Worm (Caenorhabditis elegans) whole organism, L4 larva: ENCODE results near the gene F31F7.1.

ENCODE experiments used
- ama-1 ChIP-seq: fragments of 150-350 bp; optimal IDR thresholded peaks from 2 replicates; lab custom pipeline; 2014; ENCODE audit warnings: inconsistent platforms, mixed read lengths
- ceh-82 ChIP-seq: sonication (generic microtip); optimal IDR thresholded peaks from 2 replicates; lab custom pipeline; 2017; ENCODE audit warnings: missing biosample characterization, missing genetic modification characterization
- daf-12 ChIP-seq: fragments of 150-350 bp; optimal IDR thresholded peaks from 2 replicates; lab custom pipeline; 2014; ENCODE audit warnings: missing biosample characterization, missing genetic modification reagents, missing genetic modification characterization
- dmd-6 ChIP-seq: fragments of 200-800 bp; sonication (Bioruptor generic); IDR thresholded peaks from 2 replicates; pipeline ENCODE4 v1.3.6; 2022; ENCODE audit warnings: missing genetic modification reagents, missing genetic modification characterization, missing compliant biosample characterization
- duxl-1 ChIP-seq: sonication (generic microtip); optimal IDR thresholded peaks from 2 replicates; lab custom pipeline; 2016; ENCODE audit warnings: mild to moderate bottlenecking, missing genetic modification characterization, moderate library complexity, missing compliant biosample characterization; ENCODE audit not compliant: poor library complexity
- dve-1 ChIP-seq: sonication (generic microtip); optimal IDR thresholded peaks from 2 replicates; lab custom pipeline; 2017; ENCODE audit warnings: antibody characterized with exemption, mild to moderate bottlenecking, missing genetic modification characterization, missing compliant biosample characterization; ENCODE audit not compliant: insufficient read depth
- hmg-1.1 ChIP-seq: fragments of 200-800 bp; sonication (Bioruptor generic); IDR thresholded peaks from 2 replicates; pipeline ENCODE4 v1.3.6; 2022; ENCODE audit warnings: missing genetic modification reagents, missing genetic modification characterization, missing compliant biosample characterization
- lim-7 ChIP-seq: fragments of 200-800 bp; sonication (Bioruptor generic); IDR thresholded peaks from 2 replicates; pipeline ENCODE4 v1.3.6; 2022; ENCODE audit warnings: missing genetic modification characterization, missing compliant biosample characterization
- lsy-2 ChIP-seq, 2 experiments: fragments of 150-350 bp in 1 of 2; sonication (generic microtip) in 1 of 2; optimal IDR thresholded peaks; 2 replicates each; lab custom pipeline; 2014 to 2017; ENCODE audit warnings: missing biosample characterization in 2 of 2, missing genetic modification characterization in 2 of 2
- nhr-11 ChIP-seq: fragments of 150-350 bp; optimal IDR thresholded peaks from 2 replicates; lab custom pipeline; 2014; ENCODE audit warnings: missing biosample characterization, missing genetic modification characterization
- unc-130 ChIP-seq: sonication (generic microtip); optimal IDR thresholded peaks from 2 replicates; lab custom pipeline; 2016; ENCODE audit warnings: missing genetic modification reagents, missing genetic modification characterization, missing compliant biosample characterization
- unc-39 ChIP-seq: sonication (generic microtip); optimal IDR thresholded peaks from 2 replicates; lab custom pipeline; 2017; ENCODE audit warnings: missing biosample characterization, missing genetic modification characterization
- unc-62 ChIP-seq, 3 experiments: fragments of 150-350 bp in 1 of 3; sonication (generic microtip); optimal IDR thresholded peaks in 2 of 3; peaks in 1 of 3; 1 replicate in 1 of 3; 2 replicates in 2 of 3; lab custom pipeline; 2014 to 2017; ENCODE audit warnings: missing biosample characterization in 3 of 3, missing genetic modification characterization in 3 of 3, missing genetic modification reagents in 3 of 3, missing genotype in 1 of 3

- TF ChIP-seq duxl-1, result no peak
- TF ChIP-seq daf-12 (tag; lab: Kevin White, UChicago), result no peak
- TF ChIP-seq lim-7 (GFP tag; lab: Robert Waterston, UW), result no peak
- TF ChIP-seq ama-1 (lab: Kevin White, UChicago), result no peak
- TF ChIP-seq lsy-2 (tag; optimal IDR thresholded peaks at IDR 0.05; lab: Kevin White, UChicago), result no peak
- no peak for TF ChIP-seq unc-62 (GFP tag; optimal IDR thresholded peaks at IDR 0.05 in 1 of 2; lab: Kevin White, UChicago)
- TF ChIP-seq unc-62 (tag; optimal IDR thresholded peaks at IDR 0.05; lab: Kevin White, UChicago), result no peak
- no peak for TF ChIP-seq dve-1
- no peak for TF ChIP-seq ceh-82 (tag; lab: Kevin White, UChicago)
- no peak for TF ChIP-seq unc-39
- TF ChIP-seq nhr-11 (tag; lab: Kevin White, UChicago), result no peak
- no peak for TF ChIP-seq unc-130
- no peak for TF ChIP-seq dmd-6 (GFP tag; lab: Robert Waterston, UW)
- no peak for TF ChIP-seq hmg-1.1
Observed at ce11 chrV:6286343-6286742, 10.1 kb downstream of the F31F7.1 start, which contains the start of gene srn-1.
